Fruit fly (Drosophila melanogaster): ENCODE results near the gene Dhrs4.

Gene Dhrs4

DNA sequence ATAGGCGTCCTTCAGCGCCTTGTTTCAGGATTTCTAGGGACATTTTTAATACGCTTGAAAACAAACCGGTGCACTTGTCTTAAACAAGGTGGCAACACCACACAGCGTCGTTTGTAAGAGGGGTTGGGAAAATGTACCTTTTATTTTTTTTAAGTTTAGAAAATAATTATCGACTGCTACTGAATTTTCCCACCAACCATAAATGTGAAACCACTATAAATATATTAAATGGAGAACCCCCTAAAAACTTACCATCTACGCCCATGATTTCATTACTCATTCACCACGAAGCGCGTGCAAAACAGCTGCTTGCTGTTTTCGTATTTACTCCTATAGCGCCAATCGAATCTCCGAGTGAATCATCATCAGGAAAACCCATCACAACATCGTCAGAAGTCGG, 2.1 kb downstream of the Dhrs4 start, which contains the start of the genes Tcs5 and CHMP2B (continued):
- TF ChIP-seq grau (tag; optimal IDR thresholded peaks at IDR 0.05) (peak; percentile 99), mam (GFP tag; optimal IDR thresholded peaks at IDR 0.05) (peak; percentile 100), stc (GFP tag; IDR thresholded peaks at IDR 0.05) (peak; percentile 100), CG9609 (GFP tag; optimal IDR thresholded peaks at IDR 0.05) (peak; percentile 100), luna (GFP tag; optimal IDR thresholded peaks at IDR 0.05) (peak; percentile 99), pnt (GFP tag; optimal IDR thresholded peaks at IDR 0.05) (peak; percentile 99), GATAe (GFP tag; conservative IDR thresholded peaks at IDR 0.05) (peak; percentile 100), jumu (GFP tag; optimal IDR thresholded peaks at IDR 0.05) (peak; percentile 100), Dref (GFP tag; IDR thresholded peaks at IDR 0.05) (peak; percentile 61), bbx (GFP tag; IDR thresholded peaks at IDR 0.05; ENCODE audit: partially characterized antibody) (no peak), CG11247 (GFP tag; IDR thresholded peaks at IDR 0.05) (peak; percentile 100), CG11456 (GFP tag; IDR thresholded peaks at IDR 0.05) (peak; percentile 100), Neu2 (GFP tag; optimal IDR thresholded peaks at IDR 0.05; ENCODE audit: borderline replicate concordance) (peak; percentile 97), D19B (GFP tag; optimal IDR thresholded peaks at IDR 0.05) (peak; percentile 98), HmgD (GFP tag; optimal IDR thresholded peaks at IDR 0.05) (peak; percentile 99), ro (GFP tag; IDR thresholded peaks at IDR 0.05) (peak; percentile 100), run (tag; optimal IDR thresholded peaks at IDR 0.05) (peak; percentile 98), lbe (GFP tag; optimal IDR thresholded peaks at IDR 0.05) (peak; percentile 96), Dip3 (GFP tag; optimal IDR thresholded peaks at IDR 0.05) (peak; percentile 100), HLH54F (GFP tag; optimal IDR thresholded peaks at IDR 0.05) (peak; percentile 100), dm (GFP tag; optimal IDR thresholded peaks at IDR 0.05) (peak; percentile 99), cwo (GFP tag; optimal IDR thresholded peaks at IDR 0.05) (peak; percentile 98), CG11695 (GFP tag; IDR thresholded peaks at IDR 0.05) (peak; percentile 100), CG16779 (GFP tag; IDR thresholded peaks at IDR 0.05) (peak; percentile 100), mirr (GFP tag; optimal IDR thresholded peaks at IDR 0.05) (peak; percentile 99), repo (GFP tag; optimal IDR thresholded peaks at IDR 0.05) (peak; percentile 99), CG31224 (GFP tag; IDR thresholded peaks at IDR 0.05) (peak; percentile 99), CG7745 (tag; optimal IDR thresholded peaks at IDR 0.05) (peak; percentile 96), Fer1 (GFP tag; optimal IDR thresholded peaks at IDR 0.05) (peak; percentile 99), ci (GFP tag; IDR thresholded peaks at IDR 0.05) (peak; percentile 100), crol (GFP tag; IDR thresholded peaks at IDR 0.05) (peak; percentile 94), CG8089 (GFP tag; optimal IDR thresholded peaks at IDR 0.05) (peak; percentile 99), gro (GFP tag; optimal IDR thresholded peaks at IDR 0.05) (peak; percentile 98), caup (GFP tag; optimal IDR thresholded peaks at IDR 0.05; ENCODE audit: severe bottlenecking) (peak; percentile 100), unpg (GFP tag; optimal IDR thresholded peaks at IDR 0.05) (peak; percentile 100), CG7928 (GFP tag; optimal IDR thresholded peaks at IDR 0.05) (peak; percentile 88), fd3F (GFP tag; optimal IDR thresholded peaks at IDR 0.05) (peak; percentile 100), Awh (GFP tag; IDR thresholded peaks at IDR 0.05) (peak; percentile 100), Bdp1 (GFP tag; optimal IDR thresholded peaks at IDR 0.05) (peak; percentile 96), CG32767 (GFP tag; IDR thresholded peaks at IDR 0.05) (peak; percentile 100), gt (GFP tag; IDR thresholded peaks at IDR 0.05) (peak; percentile 100), her (GFP tag; optimal IDR thresholded peaks at IDR 0.05) (peak; percentile 97), vfl (GFP tag; optimal IDR thresholded peaks at IDR 0.05) (peak; percentile 100), oc (tag; optimal IDR thresholded peaks at IDR 0.05) (peak; percentile 100), gsb (GFP tag; IDR thresholded peaks at IDR 0.05) (peak; percentile 100), CG8924 (tag; optimal IDR thresholded peaks at IDR 0.05) (peak; percentile 99), Aef1 (GFP tag; IDR thresholded peaks at IDR 0.05) (peak; percentile 100), sc (optimal IDR thresholded peaks at IDR 0.05) (no peak), sc (GFP tag; optimal IDR thresholded peaks at IDR 0.05) (peak; percentile 100), CG10267 (tag; optimal IDR thresholded peaks at IDR 0.05) (peak; percentile 97), Lpt (GFP tag; optimal IDR thresholded peaks at IDR 0.05) (no peak), E2f2 (GFP tag; IDR thresholded peaks at IDR 0.05) (peak; percentile 94)
